Fruit fly (Drosophila melanogaster) whole organism, wandering third instar larva: ENCODE measurements around the gene Atat.

Source experiments
- Myc ChIP-seq: fragments of >200 bp; optimal IDR thresholded peaks from 2 replicates; lab custom pipeline; 2017
- fru ChIP-seq: fragments of 200-800 bp; sonication (Bioruptor generic); optimal IDR thresholded peaks from 3 replicates; lab custom pipeline; 2016; ENCODE audit warnings: missing biosample characterization, mild to moderate bottlenecking, missing genetic modification characterization
- psq ChIP-seq: fragments of 200-800 bp; sonication (Bioruptor generic); optimal IDR thresholded peaks from 3 replicates; lab custom pipeline; 2017; ENCODE audit warnings: missing biosample characterization, mild to moderate bottlenecking, missing genetic modification characterization, moderate library complexity
- usp ChIP-seq: fragments of >200 bp; optimal IDR thresholded peaks from 2 replicates; lab custom pipeline; 2017; ENCODE audit warnings: missing biosample characterization, missing genetic modification characterization

DNA sequence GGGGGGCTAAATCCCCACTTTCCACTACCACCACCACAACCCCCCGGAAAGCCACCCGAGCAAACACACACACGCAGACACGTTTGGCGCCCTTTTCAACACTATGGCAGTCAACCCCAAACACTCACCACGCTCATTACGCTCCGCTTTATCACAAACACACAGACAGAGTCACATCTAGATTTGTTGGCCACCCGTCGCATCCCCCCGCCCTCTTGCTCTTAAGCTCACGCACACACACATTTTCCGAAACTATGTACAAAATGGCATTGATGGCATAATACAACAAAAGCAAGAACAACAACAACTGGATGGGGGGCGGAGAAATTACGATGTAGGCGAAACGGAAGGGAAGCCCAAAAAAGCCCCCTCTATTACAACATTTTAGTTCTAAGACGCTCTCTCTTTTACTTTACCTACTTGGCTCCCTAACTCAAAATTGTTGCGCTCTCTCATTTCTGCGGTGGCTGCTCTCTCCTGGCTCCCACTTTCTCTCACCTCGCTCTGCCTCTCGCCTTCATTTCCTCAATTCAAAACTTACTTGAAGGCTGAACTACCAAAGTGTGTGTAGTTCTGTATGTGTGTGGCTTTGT lies 39.2 kb upstream of the Atat start:
- TF ChIP-seq usp (GFP tag; lab: Kevin White, UChicago): no peak
- no peak for TF ChIP-seq fru
- no peak for TF ChIP-seq psq (GFP tag; lab: Kevin White, UChicago)
- no peak for TF ChIP-seq Myc
